Fruit fly (Drosophila melanogaster) whole organism, embryonic: ENCODE measurements around the gene CG45545.
A peak's percentile ranks its signal among the peaks of the same experiment; 100 is the strongest.

Source experiments
- Aef1 ChIP-seq: fragments of 200-800 bp; sonication (Bioruptor generic); IDR thresholded peaks from 3 replicates; pipeline ENCODE4 v1.3.6; 2022; ENCODE audit warnings: missing biosample characterization, missing genetic modification characterization
- Bteb2 ChIP-seq: fragments of 200-800 bp; sonication (Bioruptor generic); optimal IDR thresholded peaks from 2 replicates; lab custom pipeline; 2016; ENCODE audit warnings: missing biosample characterization, missing genetic modification characterization
- CG10209 ChIP-seq: fragments of 200-800 bp; sonication (Bioruptor generic); optimal IDR thresholded peaks from 3 replicates; lab custom pipeline; 2017; ENCODE audit warnings: missing biosample characterization, mild to moderate bottlenecking, missing genetic modification characterization, missing genetic modification reagents
- CG11456 ChIP-seq: fragments of 200-800 bp; sonication (Bioruptor generic); IDR thresholded peaks from 3 replicates; pipeline ENCODE4 v1.3.6; 2022; ENCODE audit warnings: missing biosample characterization, missing genetic modification characterization
- CG11560 ChIP-seq: fragments of 200-800 bp; sonication (Bioruptor generic); IDR thresholded peaks from 3 replicates; pipeline ENCODE4 v1.3.6; 2022; ENCODE audit warnings: missing biosample characterization, missing genetic modification characterization
- CG12155 ChIP-seq: fragments of 200-800 bp; sonication (Bioruptor generic); optimal IDR thresholded peaks from 3 replicates; lab custom pipeline; 2016; ENCODE audit warnings: missing biosample characterization, missing genetic modification characterization
- CG12219 ChIP-seq: fragments of 200-800 bp; sonication (Bioruptor generic); optimal IDR thresholded peaks from 3 replicates; lab custom pipeline; 2018; ENCODE audit warnings: missing biosample characterization, mild to moderate bottlenecking, missing genetic modification characterization
- CG12299 ChIP-seq: fragments of 200-800 bp; sonication (Bioruptor generic); optimal IDR thresholded peaks from 2 replicates; lab custom pipeline; 2018; ENCODE audit warnings: missing biosample characterization, mild to moderate bottlenecking, missing genetic modification characterization
- CG12659 ChIP-seq: fragments of 200-800 bp; sonication (Bioruptor generic); optimal IDR thresholded peaks from 3 replicates; lab custom pipeline; 2017; ENCODE audit warnings: mild to moderate bottlenecking, missing biosample characterization, missing genetic modification reagents, missing genetic modification characterization
- CG13123 ChIP-seq: fragments of 200-800 bp; sonication (Bioruptor generic); optimal IDR thresholded peaks from 2 replicates; lab custom pipeline; 2016; ENCODE audit warnings: missing biosample characterization, missing genetic modification characterization
- CG14441 ChIP-seq: fragments of 200-800 bp; sonication (Bioruptor generic); IDR thresholded peaks from 2 replicates; pipeline ENCODE4 v1.3.6; 2022; ENCODE audit warnings: missing biosample characterization, missing genetic modification characterization
- CG15514 ChIP-seq: fragments of 200-800 bp; sonication (Bioruptor generic); optimal IDR thresholded peaks from 3 replicates; lab custom pipeline; 2017; ENCODE audit warnings: missing biosample characterization, missing genetic modification characterization, mild to moderate bottlenecking, moderate library complexity, missing genetic modification reagents
- CG18011 ChIP-seq: fragments of 200-800 bp; sonication (Bioruptor generic); optimal IDR thresholded peaks from 2 replicates; lab custom pipeline; 2017; ENCODE audit warnings: missing biosample characterization, missing genetic modification characterization, mild to moderate bottlenecking, moderate library complexity, missing genotype
- CG31224 ChIP-seq: fragments of 200-800 bp; sonication (Bioruptor generic); IDR thresholded peaks from 2 replicates; pipeline ENCODE4 v1.3.6; 2022; ENCODE audit warnings: missing biosample characterization, missing genetic modification characterization
- CG3407 ChIP-seq: fragments of 200-800 bp; sonication (Bioruptor generic); optimal IDR thresholded peaks from 2 replicates; lab custom pipeline; 2018; ENCODE audit warnings: missing biosample characterization, mild to moderate bottlenecking, missing genetic modification characterization
- CG4707 ChIP-seq: fragments of 200-800 bp; sonication (Bioruptor generic); optimal IDR thresholded peaks from 2 replicates; lab custom pipeline; 2018; ENCODE audit warnings: missing biosample characterization, mild to moderate bottlenecking, missing genetic modification characterization, moderate library complexity
- CG8359 ChIP-seq: fragments of 200-800 bp; sonication (Bioruptor generic); optimal IDR thresholded peaks from 2 replicates; lab custom pipeline; 2017; ENCODE audit warnings: missing biosample characterization, mild to moderate bottlenecking, missing genetic modification characterization, borderline replicate concordance
- Chrac-16 ChIP-seq: fragments of 200-800 bp; sonication (Bioruptor generic); optimal IDR thresholded peaks from 3 replicates; lab custom pipeline; 2016; ENCODE audit warnings: missing biosample characterization, missing genetic modification characterization
- D19A ChIP-seq: fragments of 200-800 bp; optimal IDR thresholded peaks from 3 replicates; lab custom pipeline; 2019; ENCODE audit warnings: missing biosample characterization, mild to moderate bottlenecking, missing genetic modification characterization, moderate library complexity
- Dfd ChIP-seq, 2 experiments: fragments of >200 bp; optimal IDR thresholded peaks; 2 replicates each; lab custom pipeline; 2017; ENCODE audit warnings: missing biosample characterization in 2 of 2, missing genetic modification characterization in 2 of 2
- E2f2 ChIP-seq: fragments of 200-800 bp; sonication (Bioruptor generic); IDR thresholded peaks from 2 replicates; pipeline ENCODE4 v1.3.6; 2022; ENCODE audit warnings: missing biosample characterization, missing genetic modification characterization
- Ets65A ChIP-seq: fragments of 200-800 bp; sonication (Bioruptor generic); peaks from one replicate; lab custom pipeline; 2016; ENCODE audit warnings: missing biosample characterization, missing genetic modification characterization
- Fer2 ChIP-seq: fragments of 200-800 bp; sonication (Bioruptor generic); optimal IDR thresholded peaks from 2 replicates; lab custom pipeline; 2018; ENCODE audit warnings: missing biosample characterization, mild to moderate bottlenecking, missing genetic modification characterization, moderate library complexity
- HmgZ ChIP-seq: fragments of 200-800 bp; sonication (Bioruptor generic); optimal IDR thresholded peaks from 2 replicates; lab custom pipeline; 2018; ENCODE audit warnings: missing biosample characterization, mild to moderate bottlenecking, missing genetic modification characterization
- Hr3 ChIP-seq: fragments of 200-800 bp; sonication (Bioruptor generic); optimal IDR thresholded peaks from 3 replicates; lab custom pipeline; 2016; ENCODE audit warnings: missing biosample characterization, missing genetic modification characterization
- MBD-R2 ChIP-seq: fragments of 200-800 bp; sonication (Bioruptor generic); IDR thresholded peaks from 2 replicates; pipeline ENCODE4 v1.3.6; 2022; ENCODE audit warnings: missing biosample characterization, missing genetic modification characterization
- Oaz ChIP-seq: fragments of 200-800 bp; sonication (Bioruptor generic); IDR thresholded peaks from 2 replicates; pipeline ENCODE4 v1.3.6; 2022; ENCODE audit warnings: missing biosample characterization, missing genetic modification characterization
- Ssrp ChIP-seq: fragments of 200-800 bp; sonication (Bioruptor generic); optimal IDR thresholded peaks from 2 replicates; lab custom pipeline; 2018; ENCODE audit warnings: missing biosample characterization, mild to moderate bottlenecking, missing genetic modification characterization, moderate library complexity
- Stat92E ChIP-seq, 3 experiments: fragments of >200 bp in 2 of 3; fragments of 200-800 bp in 1 of 3; sonication (Bioruptor generic) in 1 of 3; optimal IDR thresholded peaks; 2 replicates each; lab custom pipeline; 2017 to 2019; ENCODE audit warnings: missing biosample characterization in 3 of 3, missing genetic modification characterization in 3 of 3, mild to moderate bottlenecking in 1 of 3, moderate library complexity in 1 of 3
- Xbp1 ChIP-seq: fragments of 200-800 bp; sonication (Bioruptor generic); optimal IDR thresholded peaks from 3 replicates; lab custom pipeline; 2016; ENCODE audit warnings: missing biosample characterization, mild to moderate bottlenecking, missing genetic modification characterization
- al ChIP-seq: fragments of 200-800 bp; sonication (Bioruptor generic); IDR thresholded peaks from 2 replicates; pipeline ENCODE4 v1.3.6; 2022; ENCODE audit warnings: missing biosample characterization, missing genetic modification characterization
- ash1 ChIP-seq: fragments of 200-800 bp; sonication (Bioruptor generic); optimal IDR thresholded peaks from 2 replicates; lab custom pipeline; 2018; ENCODE audit warnings: missing biosample characterization, mild to moderate bottlenecking, missing genetic modification characterization
- bigmax ChIP-seq: fragments of 200-800 bp; sonication (Bioruptor generic); optimal IDR thresholded peaks from 2 replicates; lab custom pipeline; 2018; ENCODE audit warnings: missing biosample characterization, mild to moderate bottlenecking, missing genetic modification characterization
- chif ChIP-seq, 2 experiments: fragments of 200-800 bp; sonication (Bioruptor generic); optimal IDR thresholded peaks; 3 replicates each; lab custom pipeline; 2016; ENCODE audit warnings: missing biosample characterization in 2 of 2, missing genetic modification characterization in 2 of 2
- chm ChIP-seq: fragments of 200-800 bp; sonication (Bioruptor generic); IDR thresholded peaks from 2 replicates; pipeline ENCODE4 v1.3.6; 2022; ENCODE audit warnings: missing biosample characterization, missing genetic modification characterization
- chn ChIP-seq: fragments of 200-800 bp; sonication (Bioruptor generic); optimal IDR thresholded peaks from 2 replicates; lab custom pipeline; 2016; ENCODE audit warnings: missing biosample characterization, missing genetic modification characterization
- dm ChIP-seq: fragments of 200-800 bp; sonication (Bioruptor generic); optimal IDR thresholded peaks from 3 replicates; lab custom pipeline; 2016; ENCODE audit warnings: missing biosample characterization, missing genetic modification characterization
- esg ChIP-seq: fragments of 200-800 bp; sonication (Bioruptor generic); conservative IDR thresholded peaks from 2 replicates; pipeline ENCODE4 v1.3.6; 2022; ENCODE audit warnings: missing biosample characterization, missing genetic modification characterization
- exex ChIP-seq: fragments of 200-800 bp; sonication (Bioruptor generic); optimal IDR thresholded peaks from 4 replicates; lab custom pipeline; 2018; ENCODE audit warnings: missing biosample characterization, mild to moderate bottlenecking, missing genetic modification characterization, moderate library complexity
- fd102C ChIP-seq: fragments of 200-800 bp; sonication (Bioruptor generic); optimal IDR thresholded peaks from 2 replicates; lab custom pipeline; 2018; ENCODE audit warnings: missing biosample characterization, mild to moderate bottlenecking, missing genetic modification characterization, moderate library complexity
- hth ChIP-seq: fragments of >200 bp; optimal IDR thresholded peaks from 2 replicates; lab custom pipeline; 2017; ENCODE audit warnings: inconsistent platforms
- kni ChIP-seq: fragments of 200-800 bp; sonication (Bioruptor generic); optimal IDR thresholded peaks from 3 replicates; lab custom pipeline; 2017; ENCODE audit warnings: mild to moderate bottlenecking, missing biosample characterization, missing genetic modification reagents, missing genetic modification characterization
- lilli ChIP-seq: fragments of 200-800 bp; sonication (Bioruptor generic); optimal IDR thresholded peaks from 3 replicates; lab custom pipeline; 2016; ENCODE audit warnings: missing biosample characterization, missing genetic modification characterization
- nom ChIP-seq: fragments of 200-800 bp; sonication (Bioruptor generic); optimal IDR thresholded peaks from 2 replicates; lab custom pipeline; 2017; ENCODE audit warnings: missing biosample characterization, missing genetic modification characterization, mild to moderate bottlenecking, moderate library complexity, missing genetic modification reagents
- onecut ChIP-seq: fragments of 200-800 bp; sonication (Bioruptor generic); IDR thresholded peaks from 2 replicates; pipeline ENCODE4 v1.3.6; 2022; ENCODE audit warnings: missing biosample characterization, missing genetic modification characterization
- phol ChIP-seq: fragments of 200-800 bp; sonication (Bioruptor generic); optimal IDR thresholded peaks from 3 replicates; lab custom pipeline; 2018; ENCODE audit warnings: missing biosample characterization, mild to moderate bottlenecking, missing genetic modification characterization, moderate library complexity
- repo ChIP-seq: fragments of 200-800 bp; sonication (Bioruptor generic); optimal IDR thresholded peaks from 2 replicates; lab custom pipeline; 2016; ENCODE audit warnings: missing biosample characterization, missing genetic modification characterization
- tio ChIP-seq: fragments of 200-800 bp; sonication (Bioruptor generic); optimal IDR thresholded peaks from 2 replicates; lab custom pipeline; 2017; ENCODE audit warnings: missing biosample characterization, missing genetic modification characterization, inconsistent platforms
- tll ChIP-seq, 2 experiments: fragments of 200-800 bp in 1 of 2; fragments of >200 bp in 1 of 2; sonication (Bioruptor generic) in 1 of 2; optimal IDR thresholded peaks; 2 replicates each; lab custom pipeline; 2017 to 2019; ENCODE audit warnings: missing biosample characterization in 2 of 2, missing genetic modification characterization in 2 of 2, mild to moderate bottlenecking in 1 of 2, moderate library complexity in 1 of 2
- wek ChIP-seq: fragments of 200-800 bp; sonication (Bioruptor generic); optimal IDR thresholded peaks from 3 replicates; lab custom pipeline; 2018; ENCODE audit warnings: missing biosample characterization, mild to moderate bottlenecking, missing genetic modification characterization, moderate library complexity
- zen ChIP-seq: fragments of 200-800 bp; sonication (Bioruptor generic); optimal IDR thresholded peaks from 3 replicates; lab custom pipeline; 2018; ENCODE audit warnings: missing biosample characterization, mild to moderate bottlenecking, missing genetic modification characterization, moderate library complexity

The CG45545 gene

dm6 chr3R:7530184-7530821 is 21.5 kb upstream of the CG45545 start, which contains the start of the genes Rtnl2 and alphaTub84D (continued):
- TF ChIP-seq tll (GFP tag; optimal IDR thresholded peaks at IDR 0.05; lab: Kevin White, UChicago), result no peak
- no peak for TF ChIP-seq CG4707 (GFP tag; lab: Kevin White, UChicago)
- no peak for TF ChIP-seq CG14441 (GFP tag; lab: Robert Waterston, UW)
- TF ChIP-seq dm (GFP tag; lab: Kevin White, UChicago), result peak; percentile 29
- no peak for TF ChIP-seq CG8359 (GFP tag; lab: Kevin White, UChicago)
- TF ChIP-seq zen (tag; lab: Kevin White, UChicago), result peak; percentile 9
- TF ChIP-seq E2f2 (GFP tag; lab: Robert Waterston, UW), result peak; percentile 85
- TF ChIP-seq CG11560 (tag; lab: Robert Waterston, UW), result no peak
- TF ChIP-seq CG12299 (tag; lab: Kevin White, UChicago), result no peak
- TF ChIP-seq lilli, result no peak
- TF ChIP-seq CG12659 (GFP tag; lab: Kevin White, UChicago), result peak; percentile 9
- TF ChIP-seq CG12155 (GFP tag; lab: Kevin White, UChicago), result no peak
- no peak for TF ChIP-seq CG31224 (GFP tag; lab: Robert Waterston, UW)
- no peak for TF ChIP-seq Dfd (GFP tag; optimal IDR thresholded peaks at IDR 0.05; lab: Kevin White, UChicago)
- no peak for TF ChIP-seq esg (GFP tag; lab: Robert Waterston, UW)
- TF ChIP-seq Aef1, result no peak
- no peak for TF ChIP-seq Chrac-16 (GFP tag; lab: Kevin White, UChicago)
- no peak for TF ChIP-seq chif (GFP tag; optimal IDR thresholded peaks at IDR 0.05; lab: Kevin White, UChicago)
- no peak for TF ChIP-seq D19A (tag; lab: Kevin White, UChicago)
- no peak for TF ChIP-seq bigmax (GFP tag; lab: Kevin White, UChicago)
- no peak for TF ChIP-seq fd102C (GFP tag; lab: Kevin White, UChicago)
- no peak for TF ChIP-seq hth (lab: Kevin White, UChicago)
- TF ChIP-seq Hr3, result no peak
- TF ChIP-seq wek (GFP tag; lab: Kevin White, UChicago), result no peak
- TF ChIP-seq Oaz, result no peak
- no peak for TF ChIP-seq Ssrp (tag; lab: Kevin White, UChicago)
- no peak for TF ChIP-seq CG13123
- no peak for TF ChIP-seq HmgZ (tag; lab: Kevin White, UChicago)
- no peak for TF ChIP-seq chm (GFP tag; lab: Robert Waterston, UW)
- TF ChIP-seq CG10209, result no peak
- TF ChIP-seq MBD-R2 (GFP tag; lab: Robert Waterston, UW), result no peak
- peak; percentile 6 for TF ChIP-seq onecut (GFP tag; lab: Robert Waterston, UW)
- TF ChIP-seq CG12219, result no peak
- no peak for TF ChIP-seq repo
- no peak for TF ChIP-seq nom (GFP tag; lab: Kevin White, UChicago)
- no peak for TF ChIP-seq CG18011
- TF ChIP-seq ash1 (GFP tag; lab: Kevin White, UChicago), result no peak
- TF ChIP-seq al, result no peak
- no peak for TF ChIP-seq exex
- no peak for TF ChIP-seq Bteb2 (GFP tag; lab: Kevin White, UChicago)
- TF ChIP-seq CG11456 (GFP tag; lab: Robert Waterston, UW), result no peak
- no peak for TF ChIP-seq Xbp1
- peak; percentile 36 for TF ChIP-seq Ets65A (GFP tag; lab: Kevin White, UChicago)
- TF ChIP-seq chn (GFP tag; lab: Kevin White, UChicago), result no peak
- TF ChIP-seq CG15514 (GFP tag; lab: Kevin White, UChicago), result peak; percentile 16
- TF ChIP-seq Fer2 (tag; lab: Kevin White, UChicago), result no peak
- TF ChIP-seq tio, result no peak
- TF ChIP-seq phol (tag; lab: Kevin White, UChicago), result peak; percentile 29
- no peak for TF ChIP-seq CG3407
- no peak for TF ChIP-seq kni (GFP tag; lab: Kevin White, UChicago)
- TF ChIP-seq Stat92E (GFP tag; optimal IDR thresholded peaks at IDR 0.05; lab: Kevin White, UChicago), result no peak
